Fruit fly (Drosophila melanogaster) whole organism, wandering third instar larva: Measurements from ENCODE around the gene CG31548.

Experiments used
- Abd-B ChIP-seq: fragments of >200 bp; optimal IDR thresholded peaks from 2 replicates; lab custom pipeline; 2017; ENCODE audit warnings: missing biosample characterization, missing genetic modification characterization
- CG32264 ChIP-seq: fragments of 200-800 bp; sonication (Bioruptor generic); optimal IDR thresholded peaks from 2 replicates; lab custom pipeline; 2016; ENCODE audit warnings: missing biosample characterization, missing genetic modification characterization
- CG9705 ChIP-seq: fragments of 200-800 bp; sonication (Bioruptor generic); optimal IDR thresholded peaks from 2 replicates; lab custom pipeline; 2018; ENCODE audit warnings: missing biosample characterization, mild to moderate bottlenecking, missing genetic modification characterization
- CrebA ChIP-seq: fragments of 200-800 bp; sonication (Bioruptor generic); optimal IDR thresholded peaks from 2 replicates; lab custom pipeline; 2016; ENCODE audit warnings: missing biosample characterization, mild to moderate bottlenecking, missing genetic modification characterization, borderline replicate concordance
- Dfd ChIP-seq: fragments of >200 bp; optimal IDR thresholded peaks from 2 replicates; lab custom pipeline; 2017; ENCODE audit warnings: missing biosample characterization, missing genetic modification characterization
- Dif ChIP-seq: fragments of 200-275, 200-300 bp; sonication (Bioruptor generic); optimal IDR thresholded peaks from 2 replicates; lab custom pipeline; 2018; ENCODE audit warnings: missing biosample characterization, missing genetic modification characterization; ENCODE audit not compliant: partially characterized antibody
- GATAd ChIP-seq: sonication (Bioruptor generic); optimal IDR thresholded peaks from 2 replicates; lab custom pipeline; 2016; ENCODE audit warnings: missing biosample characterization, missing genetic modification characterization
- HLH106 ChIP-seq: fragments of 200-800 bp; optimal IDR thresholded peaks from 3 replicates; lab custom pipeline; 2019; ENCODE audit warnings: missing biosample characterization, mild to moderate bottlenecking, missing genetic modification characterization, moderate library complexity
- Hnf4 ChIP-seq: fragments of 200-800 bp; sonication (Bioruptor generic); optimal IDR thresholded peaks from 2 replicates; lab custom pipeline; 2016; ENCODE audit warnings: missing biosample characterization, mild to moderate bottlenecking, missing genetic modification characterization
- Hr83 ChIP-seq: fragments of 200-300 bp; sonication (Bioruptor generic); optimal IDR thresholded peaks from 2 replicates; lab custom pipeline; 2016; ENCODE audit warnings: missing biosample characterization, mild to moderate bottlenecking, missing genetic modification characterization, moderate library complexity; ENCODE audit not compliant: poor library complexity, severe bottlenecking
- Jra ChIP-seq: sonication (Bioruptor generic); optimal IDR thresholded peaks from 2 replicates; lab custom pipeline; 2016; ENCODE audit warnings: missing biosample characterization, missing genetic modification characterization
- Mio ChIP-seq: sonication (Bioruptor generic); optimal IDR thresholded peaks from 2 replicates; lab custom pipeline; 2016; ENCODE audit warnings: missing biosample characterization, missing genetic modification characterization
- Myc ChIP-seq: fragments of >200 bp; optimal IDR thresholded peaks from 2 replicates; lab custom pipeline; 2017
- N ChIP-seq: fragments of >200 bp; optimal IDR thresholded peaks from 2 replicates; lab custom pipeline; 2018; ENCODE audit warnings: missing biosample characterization, missing external identifiers, missing genetic modification characterization
- OdsH ChIP-seq: fragments of 200-800 bp; sonication (Bioruptor generic); optimal IDR thresholded peaks from 2 replicates; lab custom pipeline; 2016; ENCODE audit warnings: missing biosample characterization, mild to moderate bottlenecking, missing genetic modification characterization
- Rel ChIP-seq, 2 experiments: fragments of 200-800 bp; sonication (Bioruptor generic) in 1 of 2; optimal IDR thresholded peaks; 2 replicates in 1 of 2; 3 replicates in 1 of 2; lab custom pipeline; 2016 to 2019; ENCODE audit warnings: mild to moderate bottlenecking in 2 of 2, missing biosample characterization in 2 of 2, missing genetic modification characterization in 2 of 2, moderate library complexity in 1 of 2
- Sp1 ChIP-seq: fragments of 200-800 bp; sonication (Bioruptor generic); optimal IDR thresholded peaks from 3 replicates; lab custom pipeline; 2019; ENCODE audit warnings: missing biosample characterization, mild to moderate bottlenecking, missing genetic modification characterization, moderate library complexity
- Vsx2 ChIP-seq: fragments of 200-300, 225-300 bp; sonication (Bioruptor generic); optimal IDR thresholded peaks from 2 replicates; lab custom pipeline; 2018; ENCODE audit warnings: missing biosample characterization, missing genetic modification characterization; ENCODE audit not compliant: partially characterized antibody
- br ChIP-seq: fragments of 200-800 bp; sonication (Bioruptor generic); optimal IDR thresholded peaks from 2 replicates; lab custom pipeline; 2016; ENCODE audit warnings: missing biosample characterization, missing genetic modification characterization
- brk ChIP-seq: fragments of 200-800 bp; sonication (Bioruptor generic); optimal IDR thresholded peaks from 2 replicates; lab custom pipeline; 2016; ENCODE audit warnings: missing biosample characterization, mild to moderate bottlenecking, missing genetic modification characterization
- dl ChIP-seq, 2 experiments: fragments of 175-275, 200-275 bp in 1 of 2; fragments of 200-275 bp in 1 of 2; sonication (Bioruptor generic); optimal IDR thresholded peaks; lab custom pipeline; 2018; ENCODE audit warnings: mild to moderate bottlenecking in 2 of 2, missing biosample characterization in 2 of 2, missing genetic modification characterization in 2 of 2, moderate library complexity in 2 of 2; ENCODE audit not compliant: partially characterized antibody in 2 of 2, insufficient read depth in 1 of 2
- dmrt93B ChIP-seq: fragments of 200-800 bp; sonication (Bioruptor generic); optimal IDR thresholded peaks from 2 replicates; lab custom pipeline; 2018; ENCODE audit warnings: missing biosample characterization, mild to moderate bottlenecking, missing genetic modification characterization
- dsf ChIP-seq: sonication (Bioruptor generic); optimal IDR thresholded peaks from 2 replicates; lab custom pipeline; 2016; ENCODE audit warnings: missing biosample characterization, missing genetic modification characterization, borderline replicate concordance
- ey ChIP-seq: fragments of 200-800 bp; sonication (Bioruptor generic); optimal IDR thresholded peaks from 2 replicates; lab custom pipeline; 2016; ENCODE audit warnings: missing biosample characterization, missing genetic modification characterization
- foxo ChIP-seq, 2 experiments: fragments of 200-800 bp; sonication (Bioruptor generic); optimal IDR thresholded peaks; 2 replicates in 1 of 2; 3 replicates in 1 of 2; lab custom pipeline; 2016 to 2017; ENCODE audit warnings: missing biosample characterization in 2 of 2, missing genetic modification characterization in 2 of 2
- fru ChIP-seq: fragments of 200-800 bp; sonication (Bioruptor generic); optimal IDR thresholded peaks from 3 replicates; lab custom pipeline; 2016; ENCODE audit warnings: missing biosample characterization, mild to moderate bottlenecking, missing genetic modification characterization
- h ChIP-seq: fragments of 200-800 bp; sonication (Bioruptor generic); optimal IDR thresholded peaks from 3 replicates; lab custom pipeline; 2016; ENCODE audit warnings: missing biosample characterization, mild to moderate bottlenecking, missing genetic modification characterization
- jim ChIP-seq: fragments of 175-275, 200-325 bp; sonication (Bioruptor generic); optimal IDR thresholded peaks from 2 replicates; lab custom pipeline; 2016; ENCODE audit warnings: missing biosample characterization, mild to moderate bottlenecking, missing genetic modification characterization
- psq ChIP-seq: fragments of 200-800 bp; sonication (Bioruptor generic); optimal IDR thresholded peaks from 3 replicates; lab custom pipeline; 2017; ENCODE audit warnings: missing biosample characterization, mild to moderate bottlenecking, missing genetic modification characterization, moderate library complexity
- rgr ChIP-seq: fragments of 200-800 bp; sonication (Bioruptor generic); optimal IDR thresholded peaks from 3 replicates; lab custom pipeline; 2016; ENCODE audit warnings: missing biosample characterization, mild to moderate bottlenecking, missing genetic modification characterization
- sage ChIP-seq: fragments of 200-800 bp; sonication (Bioruptor generic); optimal IDR thresholded peaks from 2 replicates; lab custom pipeline; 2016; ENCODE audit warnings: missing biosample characterization, mild to moderate bottlenecking, missing genetic modification characterization
- sv ChIP-seq: fragments of 200-800 bp; sonication (Bioruptor generic); optimal IDR thresholded peaks from 3 replicates; lab custom pipeline; 2016; ENCODE audit warnings: missing biosample characterization, missing genetic modification characterization
- tai ChIP-seq: sonication (Bioruptor generic); optimal IDR thresholded peaks from 2 replicates; lab custom pipeline; 2016; ENCODE audit warnings: missing biosample characterization, missing genetic modification characterization
- usp ChIP-seq: fragments of >200 bp; optimal IDR thresholded peaks from 2 replicates; lab custom pipeline; 2017; ENCODE audit warnings: missing biosample characterization, missing genetic modification characterization
- woc ChIP-seq: sonication (Bioruptor generic); optimal IDR thresholded peaks from 2 replicates; lab custom pipeline; 2016; ENCODE audit warnings: missing biosample characterization, mild to moderate bottlenecking, missing genetic modification characterization

CG31548 gene

DNA sequence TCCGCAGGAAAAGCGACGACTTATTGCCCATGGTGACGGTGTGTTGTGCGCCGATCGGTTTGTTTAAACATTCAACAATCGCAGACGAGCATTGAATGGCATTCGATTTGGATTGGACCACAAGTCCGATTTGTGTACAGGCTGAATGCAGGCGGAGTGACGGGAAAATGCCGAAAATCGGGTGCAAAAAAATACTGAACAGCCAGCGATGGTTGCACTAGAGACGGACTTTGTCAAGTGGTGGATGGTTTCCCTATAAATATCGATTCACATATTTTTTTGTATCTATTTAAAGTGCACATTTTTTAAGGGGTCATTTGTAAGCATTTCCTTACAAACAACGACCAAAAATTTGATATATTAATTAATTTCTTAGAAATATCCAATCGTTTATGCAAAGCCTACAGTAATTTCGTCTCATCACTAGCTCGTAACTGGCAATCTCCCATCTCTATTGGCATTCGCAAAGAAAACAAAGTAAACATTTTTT, 18.1 kb upstream of the CG31548 start, which contains the start of the genes elm and MED27:
TSS of gene elm (minus strand) at position 170 of the 490 bp plus-strand sequence.
TSS of gene MED27 (plus strand) at position 448 of the 490 bp plus-strand sequence.
- TF ChIP-seq sv (GFP tag; lab: Kevin White, UChicago) (peak; percentile 91), Myc (no peak), Hr83 (GFP tag; lab: Kevin White, UChicago) (peak; percentile 50), usp (GFP tag; lab: Kevin White, UChicago) (no peak), HLH106 (peak; percentile 95), ey (GFP tag; lab: Kevin White, UChicago) (peak; percentile 94), jim (GFP tag; lab: Kevin White, UChicago) (peak; percentile 3), brk (no peak), Mio (GFP tag; lab: Kevin White, UChicago) (peak; percentile 55), GATAd (GFP tag; lab: Kevin White, UChicago) (peak; percentile 92), OdsH (GFP tag; lab: Kevin White, UChicago) (peak; percentile 90), CrebA (GFP tag; lab: Kevin White, UChicago) (no peak), dl (GFP tag; optimal IDR thresholded peaks at IDR 0.05; lab: Kevin White, UChicago; ENCODE audit: insufficient read depth in 1 of 2, partially characterized antibody in 2 of 2) (no peak), tai (GFP tag; lab: Kevin White, UChicago) (no peak), woc (GFP tag; lab: Kevin White, UChicago) (peak; percentile 97), sage (GFP tag; lab: Kevin White, UChicago) (peak; percentile 88), Jra (GFP tag; lab: Kevin White, UChicago) (peak; percentile 91), psq (GFP tag; lab: Kevin White, UChicago) (peak; percentile 87), rgr (GFP tag; lab: Kevin White, UChicago) (peak; percentile 94), Sp1 (GFP tag; lab: Kevin White, UChicago) (peak; percentile 91), CG32264 (GFP tag; lab: Kevin White, UChicago) (peak; percentile 81), Rel (GFP tag; optimal IDR thresholded peaks at IDR 0.05; lab: Kevin White, UChicago) (no peak), Rel (tag; optimal IDR thresholded peaks at IDR 0.05; lab: Kevin White, UChicago) (peak; percentile 69), Dfd (GFP tag; lab: Kevin White, UChicago) (no peak), fru (GFP tag; lab: Kevin White, UChicago) (peak; percentile 93), Vsx2 (GFP tag; lab: Kevin White, UChicago) (no peak), dmrt93B (GFP tag; lab: Kevin White, UChicago) (peak; percentile 94), foxo (GFP tag; optimal IDR thresholded peaks at IDR 0.05; lab: Kevin White, UChicago) (peak; percentile 41 to 96), dsf (peak; percentile 93), Hnf4 (peak; percentile 95), Dif (peak; percentile 5), br (peak; percentile 93), h (GFP tag; lab: Kevin White, UChicago) (peak; percentile 95), Abd-B (GFP tag; lab: Kevin White, UChicago) (no peak), N (GFP tag; lab: Kevin White, UChicago) (no peak), CG9705 (GFP tag; lab: Kevin White, UChicago) (peak; percentile 87)

DNA sequence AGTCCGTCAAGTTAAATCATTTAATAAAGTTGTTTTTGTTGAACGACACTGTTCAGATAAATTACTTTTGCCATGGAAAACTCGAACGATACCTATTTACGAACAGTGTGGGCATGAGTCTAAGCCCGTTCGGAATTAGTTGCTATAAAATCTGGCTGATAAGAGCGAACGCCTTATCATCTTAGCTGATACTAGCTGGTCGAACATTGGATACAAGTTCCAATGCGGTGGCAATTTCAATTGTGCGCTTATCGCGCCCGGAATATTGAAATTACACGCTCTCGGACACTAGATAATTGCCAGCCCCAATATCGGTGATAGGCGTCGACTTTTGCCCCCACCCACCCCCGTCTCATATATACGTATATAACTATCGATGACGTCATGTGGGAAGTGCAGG, 17.2 kb upstream of the CG31548 start:
- TF ChIP-seq rgr (GFP tag; lab: Kevin White, UChicago) (no peak), h (GFP tag; lab: Kevin White, UChicago) (no peak), Sp1 (GFP tag; lab: Kevin White, UChicago) (no peak), dsf (no peak), Abd-B (GFP tag; lab: Kevin White, UChicago) (no peak), Dif (no peak), fru (GFP tag; lab: Kevin White, UChicago) (no peak), tai (GFP tag; lab: Kevin White, UChicago) (no peak), Dfd (GFP tag; lab: Kevin White, UChicago) (no peak), Hnf4 (no peak), foxo (GFP tag; optimal IDR thresholded peaks at IDR 0.05; lab: Kevin White, UChicago) (no peak), Vsx2 (GFP tag; lab: Kevin White, UChicago) (no peak)

DNA sequence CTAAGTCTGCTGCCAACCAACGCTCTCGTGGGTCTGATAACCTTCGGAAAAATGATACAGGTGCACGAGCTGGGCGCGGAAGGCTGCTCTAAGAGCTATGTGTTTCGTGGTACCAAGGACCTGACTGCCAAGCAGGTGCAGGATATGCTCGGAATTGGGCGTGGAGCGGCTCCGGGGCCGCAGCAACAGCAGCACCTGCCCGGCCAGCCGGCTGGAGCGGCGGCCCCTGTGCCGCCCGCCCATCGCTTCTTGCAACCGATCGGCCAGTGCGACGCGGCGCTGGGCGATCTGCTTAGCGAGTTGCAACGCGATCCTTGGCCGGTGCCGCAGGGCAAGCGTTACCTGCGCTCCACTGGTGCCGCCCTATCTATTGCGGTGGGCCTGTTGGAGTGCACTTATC, 13.3 kb upstream of the CG31548 start:
- TF ChIP-seq Dfd (GFP tag; lab: Kevin White, UChicago) (peak; percentile 66), ey (GFP tag; lab: Kevin White, UChicago) (no peak)
